Worm (Caenorhabditis elegans): ENCODE data around the gene mrpl-22.

- TF ChIP-seq ceh-88 (GFP tag; IDR thresholded peaks at IDR 0.05) = no peak
- no peak for TF ChIP-seq blmp-1 (tag; optimal IDR thresholded peaks at IDR 0.05)
- no peak for TF ChIP-seq zip-4 (GFP tag; optimal IDR thresholded peaks at IDR 0.05)
- no peak for TF ChIP-seq ztf-4 (tag; optimal IDR thresholded peaks at IDR 0.05)
- no peak for TF ChIP-seq hlh-4 (tag; optimal IDR thresholded peaks at IDR 0.05)
- no peak for TF ChIP-seq lin-35 (GFP tag; optimal IDR thresholded peaks at IDR 0.05)
- TF ChIP-seq nhr-71 (tag; optimal IDR thresholded peaks at IDR 0.05) = no peak
- no peak for TF ChIP-seq nhr-84 (tag; optimal IDR thresholded peaks at IDR 0.05)
These were observed 10.2 kb upstream of the mrpl-22 start, which contains the start of gene rabx-5 for ce11 chrIII:10605049-10605448.

Data from whole organism, L1 larva.